Fruit fly (Drosophila melanogaster) S2 (cell line): Measurements from ENCODE around the gene CG2901.

Source experiments
- CG8478 ChIP-seq: fragments of >200 bp; optimal IDR thresholded peaks from 2 replicates; lab custom pipeline; 2018
- CTCF ChIP-seq, 2 experiments: fragments of >200 bp; optimal IDR thresholded peaks; 2 replicates each; lab custom pipeline; 2018

DNA sequence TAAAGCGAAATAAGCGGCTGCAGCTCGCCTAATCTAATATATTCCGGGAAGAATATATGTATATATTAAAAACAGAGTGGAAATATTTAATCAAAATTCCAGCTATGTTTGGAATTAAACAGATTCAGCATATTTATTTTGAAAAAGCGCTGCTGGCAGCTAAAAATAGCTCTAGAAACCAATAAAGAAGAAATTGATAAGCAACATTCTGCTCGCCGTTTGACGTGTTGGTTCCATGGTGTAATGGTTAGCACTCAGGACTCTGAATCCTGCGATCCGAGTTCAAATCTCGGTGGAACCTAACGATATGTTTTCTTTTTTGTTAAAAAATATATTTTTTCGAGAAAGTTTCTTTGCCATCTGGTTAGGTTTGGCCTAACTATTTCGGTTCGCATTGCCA is 8.5 kb upstream of the CG2901 start:
- no peak for TF ChIP-seq CTCF (optimal IDR thresholded peaks at IDR 0.05; lab: Kevin White, UChicago)
- no peak for TF ChIP-seq CG8478 (lab: Kevin White, UChicago)
